Fruit fly (Drosophila melanogaster): ENCODE results near the gene CG5421.

DNA sequence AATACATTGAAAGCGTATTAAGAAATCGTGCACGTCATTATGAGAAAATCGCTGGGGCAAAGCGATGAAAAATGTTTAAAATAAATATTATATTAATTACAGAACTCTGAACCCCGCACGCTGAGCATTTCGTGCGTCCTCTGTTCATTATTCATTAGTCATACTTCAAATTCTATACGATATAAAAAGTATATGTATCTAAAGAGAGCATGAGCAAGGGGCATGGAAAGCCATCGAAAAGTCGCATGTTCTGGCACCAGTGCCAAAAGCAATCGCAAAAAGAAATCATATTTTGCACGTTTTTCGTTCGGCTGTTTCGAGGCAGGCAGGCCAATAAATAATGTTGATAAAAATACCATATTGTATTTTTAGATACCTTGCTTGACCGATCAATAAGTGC, 11.3 kb upstream of the CG5421 start:
- TF ChIP-seq CG8478 (optimal IDR thresholded peaks at IDR 0.05) (no peak), CTCF (optimal IDR thresholded peaks at IDR 0.05) (no peak)

All from S2 (cell line).